Worm (Caenorhabditis elegans) whole organism, young adult: Measurements from ENCODE around the gene fbxa-197.
"Not testable (repeated sequence)": the region's sequence is repeated elsewhere in the genome, so short reads cannot be mapped to it uniquely, and the experiment has no call there.

Experiments used
- B0261.1 ChIP-seq: sonication (generic microtip); optimal IDR thresholded peaks from 2 replicates; lab custom pipeline; 2016; ENCODE audit warnings: mild to moderate bottlenecking, missing genetic modification characterization, moderate library complexity, missing compliant biosample characterization
- B0336.3 ChIP-seq: fragments of 200-800 bp; sonication (Bioruptor generic); IDR thresholded peaks from 2 replicates; pipeline ENCODE4 v1.3.6; 2022; ENCODE audit warnings: missing genetic modification characterization, missing compliant biosample characterization
- C06A6.2 ChIP-seq: fragments of 200-800 bp; sonication (Bioruptor generic); conservative IDR thresholded peaks from 2 replicates; pipeline ENCODE4 v1.3.6; 2022; ENCODE audit warnings: missing genetic modification characterization, missing compliant biosample characterization
- F22D6.2 ChIP-seq: sonication (generic microtip); optimal IDR thresholded peaks from 2 replicates; lab custom pipeline; 2016; ENCODE audit warnings: mild to moderate bottlenecking, missing genetic modification characterization, missing compliant biosample characterization
- F39B2.1 ChIP-seq: fragments of 200-800 bp; sonication (Bioruptor generic); IDR thresholded peaks from 2 replicates; pipeline ENCODE4 v1.3.6; 2022; ENCODE audit warnings: missing genetic modification reagents, missing genetic modification characterization, missing compliant biosample characterization
- T07F8.4 ChIP-seq: sonication (generic microtip); optimal IDR thresholded peaks from 2 replicates; lab custom pipeline; 2016; ENCODE audit warnings: mild to moderate bottlenecking, missing genetic modification characterization, moderate library complexity, missing compliant biosample characterization
- T26A5.8 ChIP-seq: sonication (generic microtip); optimal IDR thresholded peaks from 2 replicates; lab custom pipeline; 2016; ENCODE audit warnings: missing genetic modification characterization, missing compliant biosample characterization
- Y67H2A.10 ChIP-seq: fragments of 200-800 bp; sonication (Bioruptor generic); conservative IDR thresholded peaks from 2 replicates; pipeline ENCODE4 v1.3.6; 2022; ENCODE audit warnings: missing genetic modification reagents, missing genetic modification characterization, missing compliant biosample characterization
- Y95B8A.8 ChIP-seq: fragments of 200-800 bp; sonication (Bioruptor generic); IDR thresholded peaks from 2 replicates; pipeline ENCODE4 v1.3.6; 2022; ENCODE audit warnings: missing genetic modification reagents, missing genetic modification characterization, missing compliant biosample characterization
- aptf-3 ChIP-seq: fragments of 200-800 bp; sonication (Bioruptor generic); IDR thresholded peaks from 2 replicates; pipeline ENCODE4 v1.3.6; 2022; ENCODE audit warnings: missing genetic modification characterization, missing compliant biosample characterization
- athp-1 ChIP-seq: sonication (generic microtip); optimal IDR thresholded peaks from 2 replicates; lab custom pipeline; 2017; ENCODE audit warnings: mild to moderate bottlenecking, missing genetic modification characterization, missing compliant biosample characterization
- attf-3 ChIP-seq: fragments of 200-800 bp; sonication (Bioruptor generic); conservative IDR thresholded peaks from 2 replicates; pipeline ENCODE4 v1.3.6; 2022; ENCODE audit warnings: missing genetic modification reagents, missing genetic modification characterization, missing compliant biosample characterization
- attf-5 ChIP-seq: fragments of 200-800 bp; sonication (Bioruptor generic); optimal IDR thresholded peaks from 2 replicates; lab custom pipeline; 2018; ENCODE audit warnings: mild to moderate bottlenecking, missing genetic modification characterization, missing compliant biosample characterization
- bed-1 ChIP-seq: fragments of 200-800 bp; sonication (Bioruptor generic); IDR thresholded peaks from 2 replicates; pipeline ENCODE4 v1.3.6; 2022; ENCODE audit warnings: missing genetic modification reagents, missing genetic modification characterization, missing compliant biosample characterization
- bed-2 ChIP-seq: fragments of 200-800 bp; sonication (Bioruptor generic); IDR thresholded peaks from 2 replicates; pipeline ENCODE4 v1.3.6; 2022; ENCODE audit warnings: missing genetic modification reagents, missing genetic modification characterization, missing compliant biosample characterization
- ceh-40 ChIP-seq: fragments of 200-800 bp; sonication (Bioruptor generic); IDR thresholded peaks from 2 replicates; pipeline ENCODE4 v1.3.6; 2022; ENCODE audit warnings: missing genetic modification characterization, missing compliant biosample characterization
- ceh-91 ChIP-seq: fragments of 200-800 bp; sonication (Bioruptor generic); IDR thresholded peaks from 2 replicates; pipeline ENCODE4 v1.3.6; 2022; ENCODE audit warnings: missing genetic modification reagents, missing genetic modification characterization, missing compliant biosample characterization
- dpl-1 ChIP-seq: fragments of 150-350 bp; optimal IDR thresholded peaks from 2 replicates; lab custom pipeline; 2014; ENCODE audit warnings: missing biosample characterization, missing genetic modification reagents, missing genetic modification characterization
- efl-1 ChIP-seq: fragments of 150-350 bp; optimal IDR thresholded peaks from 2 replicates; lab custom pipeline; 2014; ENCODE audit warnings: missing biosample characterization, missing genetic modification reagents, missing genetic modification characterization
- ekl-4 ChIP-seq: fragments of 200-800 bp; sonication (Bioruptor generic); IDR thresholded peaks from 2 replicates; pipeline ENCODE4 v1.3.6; 2022; ENCODE audit warnings: missing genetic modification reagents, missing genetic modification characterization, missing compliant biosample characterization
- ets-4 ChIP-seq: fragments of 200-800 bp; sonication (Bioruptor generic); optimal IDR thresholded peaks from 2 replicates; lab custom pipeline; 2018; ENCODE audit warnings: mild to moderate bottlenecking, missing genetic modification characterization, missing compliant biosample characterization
- hlh-26 ChIP-seq: fragments of 200-800 bp; sonication (Bioruptor generic); conservative IDR thresholded peaks from 2 replicates; pipeline ENCODE4 v1.3.6; 2022; ENCODE audit warnings: missing genetic modification reagents, missing genetic modification characterization, missing compliant biosample characterization
- hmg-1.2 ChIP-seq: fragments of 200-800 bp; sonication (Bioruptor generic); IDR thresholded peaks from 2 replicates; pipeline ENCODE4 v1.3.6; 2022; ENCODE audit warnings: missing genetic modification reagents, missing genetic modification characterization, missing compliant biosample characterization
- hsf-1 ChIP-seq: fragments of 200-800 bp; sonication (Bioruptor generic); IDR thresholded peaks from 2 replicates; pipeline ENCODE4 v1.3.6; 2022; ENCODE audit warnings: missing genetic modification reagents, missing genetic modification characterization, missing compliant biosample characterization
- let-526 ChIP-seq: fragments of 200-800 bp; sonication (Bioruptor generic); IDR thresholded peaks from 2 replicates; pipeline ENCODE4 v1.3.6; 2022; ENCODE audit warnings: missing genetic modification reagents, missing genetic modification characterization, missing compliant biosample characterization
- let-607 ChIP-seq, 2 experiments: fragments of 200-800 bp in 1 of 2; sonication (Bioruptor generic) in 1 of 2; sonication (generic microtip) in 1 of 2; optimal IDR thresholded peaks; 2 replicates each; lab custom pipeline; 2016 to 2018; ENCODE audit warnings: mild to moderate bottlenecking in 2 of 2, missing compliant biosample characterization in 2 of 2, missing genetic modification characterization in 2 of 2, moderate library complexity in 2 of 2, missing genotype in 1 of 2
- lsl-1 ChIP-seq: fragments of 200-800 bp; sonication (Bioruptor generic); optimal IDR thresholded peaks from 2 replicates; lab custom pipeline; 2018; ENCODE audit warnings: mild to moderate bottlenecking, missing genetic modification characterization, moderate library complexity, missing compliant biosample characterization
- madf-6 ChIP-seq: fragments of 200-800 bp; sonication (Bioruptor generic); IDR thresholded peaks from 2 replicates; pipeline ENCODE4 v1.3.6; 2022; ENCODE audit warnings: missing genetic modification reagents, missing genetic modification characterization, missing compliant biosample characterization
- nfya-1 ChIP-seq: sonication (generic microtip); optimal IDR thresholded peaks from 2 replicates; lab custom pipeline; 2017; ENCODE audit warnings: antibody characterized with exemption, missing compliant biosample characterization, missing genetic modification characterization, borderline replicate concordance; ENCODE audit not compliant: insufficient read depth
- nfyb-1 ChIP-seq: fragments of 200-800 bp; sonication (Bioruptor generic); IDR thresholded peaks from 2 replicates; pipeline ENCODE4 v1.3.6; 2022; ENCODE audit warnings: missing genetic modification reagents, missing genetic modification characterization, missing compliant biosample characterization
- nhr-179 ChIP-seq: sonication (generic microtip); optimal IDR thresholded peaks from 2 replicates; lab custom pipeline; 2016; ENCODE audit warnings: mild to moderate bottlenecking, missing genetic modification characterization, missing compliant biosample characterization
- nhr-27 ChIP-seq: fragments of 200-800 bp; sonication (Bioruptor generic); optimal IDR thresholded peaks from 2 replicates; lab custom pipeline; 2018; ENCODE audit warnings: mild to moderate bottlenecking, missing genetic modification characterization, moderate library complexity, missing compliant biosample characterization
- repo-1 ChIP-seq: sonication (generic microtip); optimal IDR thresholded peaks from 2 replicates; lab custom pipeline; 2017; ENCODE audit warnings: mild to moderate bottlenecking, missing genetic modification characterization, missing compliant biosample characterization
- sdz-38 ChIP-seq: sonication (generic microtip); optimal IDR thresholded peaks from 2 replicates; lab custom pipeline; 2016; ENCODE audit warnings: missing genotype, missing genetic modification characterization, missing compliant biosample characterization
- snpc-3.4 ChIP-seq: sonication (generic microtip); optimal IDR thresholded peaks from 2 replicates; lab custom pipeline; 2017; ENCODE audit warnings: missing genetic modification characterization, mild to moderate bottlenecking, missing compliant biosample characterization, antibody characterized with exemption, moderate library complexity, missing genotype, missing genetic modification reagents
- xnd-1 ChIP-seq: sonication (generic microtip); optimal IDR thresholded peaks from 2 replicates; lab custom pipeline; 2016; ENCODE audit warnings: missing genotype, missing genetic modification reagents, missing genetic modification characterization, missing compliant biosample characterization

The fbxa-197 gene

DNA sequence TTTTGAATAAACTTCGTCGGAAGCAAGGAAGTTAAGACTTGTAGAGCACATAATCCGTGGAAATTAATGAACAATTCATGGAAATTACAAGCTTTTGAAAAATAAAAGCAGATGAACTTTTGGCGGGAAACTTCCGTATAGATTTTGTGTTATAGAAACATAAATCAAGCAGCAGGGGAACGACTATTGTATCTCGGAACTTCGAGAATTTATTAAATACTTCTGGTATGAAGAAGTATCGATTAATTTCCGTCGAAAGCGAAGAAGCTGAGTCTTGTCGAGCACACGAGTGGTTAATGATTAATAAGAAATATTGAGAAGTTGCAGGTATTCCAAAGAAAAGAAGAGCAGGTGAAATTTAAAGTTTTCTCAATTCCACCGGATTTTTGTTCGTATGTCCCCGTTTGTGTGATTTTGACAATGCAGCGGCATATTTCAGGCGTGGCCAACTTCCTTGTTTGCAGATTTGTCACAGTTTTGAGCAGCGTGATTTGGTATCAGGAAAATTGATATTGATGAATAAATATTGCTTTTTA, 17.1 kb upstream of the fbxa-197 start, which contains the start of gene srh-147:
srh-147 (minus strand) TSS at position 51 of the 536 bp plus-strand sequence.
- not testable (repeated sequence) for TF ChIP-seq Y95B8A.8; attf-3 (GFP tag; lab: Robert Waterston, UW); hlh-26 (GFP tag; lab: Robert Waterston, UW)
- TF ChIP-seq, all 124 proteins: peak for 0; not testable (repeated sequence) for 124

DNA sequence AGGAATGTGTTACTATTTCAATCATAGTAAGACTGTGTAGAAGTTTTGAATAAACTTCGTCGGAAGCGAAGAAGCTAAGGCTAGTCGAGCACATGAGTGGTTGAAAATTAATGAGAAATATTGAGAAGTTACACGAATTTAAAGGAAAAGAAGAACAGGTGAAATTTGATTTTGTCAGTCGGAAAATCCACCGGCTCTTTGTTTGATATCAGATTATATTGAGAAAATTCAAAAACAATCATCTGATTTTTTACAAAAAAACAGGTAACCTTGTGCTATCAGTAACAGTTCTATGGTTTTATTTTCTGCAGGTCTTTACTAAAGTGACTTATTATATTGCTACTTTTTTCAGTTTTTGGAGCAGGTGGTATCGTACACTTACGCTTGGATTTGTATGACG, 9.2 kb upstream of the fbxa-197 start, which contains the start of gene srh-148:
srh-148 (minus strand) TSS at position 101 of the 400 bp plus-strand sequence.
- TF ChIP-seq let-607 (tag; optimal IDR thresholded peaks at IDR 0.05; lab: Kevin White, UChicago): no peak
- no peak for TF ChIP-seq hmg-1.2 (GFP tag; lab: Robert Waterston, UW)
- no peak for TF ChIP-seq ceh-91 (GFP tag; lab: Robert Waterston, UW)
- no peak for TF ChIP-seq ets-4
- no peak for TF ChIP-seq Y67H2A.10
- TF ChIP-seq sdz-38 (tag; lab: Kevin White, UChicago): no peak
- no peak for TF ChIP-seq bed-1
- no peak for TF ChIP-seq F39B2.1 (GFP tag; lab: Robert Waterston, UW)
- no peak for TF ChIP-seq bed-2 (GFP tag; lab: Robert Waterston, UW)
- TF ChIP-seq let-526 (GFP tag; lab: Robert Waterston, UW): no peak
- no peak for TF ChIP-seq B0261.1 (tag; lab: Kevin White, UChicago)
- no peak for TF ChIP-seq T26A5.8 (tag; lab: Kevin White, UChicago)
- no peak for TF ChIP-seq repo-1
- TF ChIP-seq ceh-40: no peak
- TF ChIP-seq aptf-3 (GFP tag; lab: Robert Waterston, UW): no peak
- TF ChIP-seq nhr-179: no peak
- TF ChIP-seq B0336.3 (GFP tag; lab: Robert Waterston, UW): no peak

DNA sequence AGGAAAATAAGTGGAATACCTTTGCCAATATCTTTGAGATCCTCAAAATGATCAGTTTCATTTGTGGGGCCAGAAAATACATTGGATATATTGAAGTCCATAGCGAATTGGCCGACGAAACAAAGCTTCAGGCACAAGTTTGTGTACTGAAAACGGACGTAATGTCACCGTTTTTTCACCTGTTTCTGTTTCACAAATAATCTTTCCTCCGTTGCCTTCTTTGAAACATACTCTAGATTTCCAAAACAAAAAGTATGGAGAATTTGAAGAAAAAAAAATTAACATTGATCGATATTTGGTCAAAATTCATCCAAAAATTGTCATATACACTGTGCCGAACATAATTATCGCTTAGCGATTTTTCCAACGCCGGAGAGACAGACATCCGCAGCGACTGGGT, 4.9 kb upstream of the fbxa-197 start, which contains the start of gene srz-12:
srz-12 (minus strand) TSS at position 101 of the 400 bp plus-strand sequence.
- TF ChIP-seq xnd-1 (tag; lab: Kevin White, UChicago): no peak
- TF ChIP-seq dpl-1 (GFP tag; lab: Kevin White, UChicago): no peak
- no peak for TF ChIP-seq madf-6
- no peak for TF ChIP-seq F22D6.2 (tag; lab: Kevin White, UChicago)
- no peak for TF ChIP-seq efl-1 (GFP tag; lab: Kevin White, UChicago)
- TF ChIP-seq nfyb-1: no peak
- TF ChIP-seq ekl-4: no peak
- TF ChIP-seq athp-1 (tag; lab: Kevin White, UChicago): no peak
- no peak for TF ChIP-seq C06A6.2 (GFP tag; lab: Robert Waterston, UW)
- TF ChIP-seq hsf-1: no peak
- no peak for TF ChIP-seq nfya-1 (tag; lab: Kevin White, UChicago)
- no peak for TF ChIP-seq repo-1
- no peak for TF ChIP-seq nhr-27 (tag; lab: Kevin White, UChicago)
- TF ChIP-seq lsl-1 (GFP tag; lab: Kevin White, UChicago): no peak
- no peak for TF ChIP-seq attf-5 (GFP tag; lab: Kevin White, UChicago)
- no peak for TF ChIP-seq snpc-3.4 (tag; lab: Kevin White, UChicago)
- TF ChIP-seq T07F8.4 (tag; lab: Kevin White, UChicago): no peak
